Worm (Caenorhabditis elegans) whole organism, late embryonic: ENCODE measurements around the gene F58G1.8.

Experiments used
- C38D4.7 ChIP-seq: fragments of 200-800 bp; sonication (Bioruptor generic); optimal IDR thresholded peaks from 2 replicates; lab custom pipeline; 2018; ENCODE audit warnings: mild to moderate bottlenecking, missing genetic modification characterization, moderate library complexity, missing compliant biosample characterization
- F13H6.1 ChIP-seq: sonication (generic microtip); optimal IDR thresholded peaks from 2 replicates; lab custom pipeline; 2016; ENCODE audit warnings: missing genetic modification characterization, missing compliant biosample characterization
- Y22D7AL.16 ChIP-seq: sonication (generic microtip); optimal IDR thresholded peaks from 2 replicates; lab custom pipeline; 2016; ENCODE audit warnings: missing genetic modification characterization, missing compliant biosample characterization
- ama-1 ChIP-seq: fragments of 150-350 bp; optimal IDR thresholded peaks from 2 replicates; lab custom pipeline; 2014
- ceh-18 ChIP-seq: sonication (generic microtip); optimal IDR thresholded peaks from 2 replicates; lab custom pipeline; 2016; ENCODE audit warnings: missing genetic modification characterization, missing compliant biosample characterization
- ceh-22 ChIP-seq: sonication (generic microtip); optimal IDR thresholded peaks from 2 replicates; lab custom pipeline; 2017; ENCODE audit warnings: missing biosample characterization, missing genetic modification characterization
- ceh-34 ChIP-seq: sonication (generic microtip); optimal IDR thresholded peaks from 2 replicates; lab custom pipeline; 2016; ENCODE audit warnings: mild to moderate bottlenecking, missing genetic modification characterization, missing compliant biosample characterization
- ceh-45 ChIP-seq: fragments of 200-800 bp; sonication (Bioruptor generic); IDR thresholded peaks from 2 replicates; pipeline ENCODE4 v1.3.6; 2022; ENCODE audit warnings: missing genetic modification reagents, missing genetic modification characterization, missing compliant biosample characterization
- fkh-10 ChIP-seq: fragments of 150-350 bp; optimal IDR thresholded peaks from 2 replicates; lab custom pipeline; 2014; ENCODE audit warnings: missing biosample characterization, missing genetic modification reagents, missing genetic modification characterization
- hlh-30 ChIP-seq: sonication (generic microtip); optimal IDR thresholded peaks from 2 replicates; lab custom pipeline; 2017; ENCODE audit warnings: antibody characterized with exemption, missing genetic modification characterization, missing compliant biosample characterization; ENCODE audit not compliant: insufficient read depth
- hlh-6 ChIP-seq: sonication (generic microtip); optimal IDR thresholded peaks from 2 replicates; lab custom pipeline; 2016; ENCODE audit warnings: missing genotype, missing genetic modification characterization, missing compliant biosample characterization
- pag-3 ChIP-seq: sonication (generic microtip); optimal IDR thresholded peaks from 2 replicates; lab custom pipeline; 2016; ENCODE audit warnings: missing compliant biosample characterization, missing genetic modification characterization, borderline replicate concordance
- pha-4 ChIP-seq: fragments of 150-350 bp; optimal IDR thresholded peaks from 2 replicates; lab custom pipeline; 2018; ENCODE audit warnings: missing biosample characterization, missing genetic modification reagents, missing genetic modification characterization
- rnt-1 ChIP-seq: sonication (generic microtip); optimal IDR thresholded peaks from 2 replicates; lab custom pipeline; 2016; ENCODE audit warnings: missing genetic modification characterization, missing compliant biosample characterization

DNA sequence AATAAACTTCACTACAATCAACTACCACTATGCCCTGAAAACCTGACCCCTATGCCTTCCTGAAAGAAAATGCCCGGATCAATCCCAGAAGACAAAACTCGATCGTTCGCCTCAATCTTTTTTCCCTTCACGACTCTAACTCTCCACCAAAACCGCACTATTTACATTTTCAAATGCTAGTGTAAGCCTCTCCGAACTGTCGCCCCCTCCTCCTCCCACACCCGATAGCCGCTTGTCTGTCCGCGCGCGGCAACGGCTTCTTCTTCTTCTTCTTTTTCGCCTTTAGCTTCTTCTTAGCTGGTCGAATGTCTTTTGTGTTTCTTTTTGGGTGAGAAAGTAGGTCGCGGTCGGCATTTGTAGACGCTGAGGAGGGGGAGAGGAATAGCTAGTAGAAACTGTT lies 34.8 kb upstream of the F58G1.8 start:
- TF ChIP-seq ceh-45 (no peak), fkh-10 (no peak), ceh-22 (tag; lab: Kevin White, UChicago) (no peak), rnt-1 (tag; lab: Kevin White, UChicago) (no peak), C38D4.7 (GFP tag; lab: Kevin White, UChicago) (no peak), ama-1 (no peak), hlh-30 (tag; lab: Kevin White, UChicago) (no peak), pag-3 (tag; lab: Kevin White, UChicago) (no peak), hlh-6 (no peak), pha-4 (tag; lab: Kevin White, UChicago) (no peak), Y22D7AL.16 (no peak), F13H6.1 (tag; lab: Kevin White, UChicago) (no peak), ceh-18 (no peak), ceh-34 (tag; lab: Kevin White, UChicago) (no peak)
